Worm (Caenorhabditis elegans) whole organism, young adult: ENCODE measurements around the gene Y116F11B.17.

Experiments used
- B0019.2 ChIP-seq: fragments of 200-800 bp; sonication (Bioruptor generic); conservative IDR thresholded peaks from 2 replicates; pipeline ENCODE4 v1.3.6; 2022; ENCODE audit warnings: missing genetic modification reagents, missing genetic modification characterization, missing compliant biosample characterization
- C17E4.6 ChIP-seq: fragments of 200-800 bp; sonication (Bioruptor generic); IDR thresholded peaks from 2 replicates; pipeline ENCODE4 v1.3.6; 2022; ENCODE audit warnings: missing genetic modification reagents, missing genetic modification characterization, missing compliant biosample characterization
- F33H1.4 ChIP-seq: fragments of 200-800 bp; sonication (Bioruptor generic); IDR thresholded peaks from 2 replicates; pipeline ENCODE4 v1.3.6; 2022; ENCODE audit warnings: missing genetic modification reagents, missing genetic modification characterization, missing compliant biosample characterization
- F39B2.1 ChIP-seq: fragments of 200-800 bp; sonication (Bioruptor generic); IDR thresholded peaks from 2 replicates; pipeline ENCODE4 v1.3.6; 2022; ENCODE audit warnings: missing genetic modification reagents, missing genetic modification characterization, missing compliant biosample characterization
- F57C9.4 ChIP-seq: sonication (generic microtip); optimal IDR thresholded peaks from 2 replicates; lab custom pipeline; 2017; ENCODE audit warnings: mild to moderate bottlenecking, missing genetic modification characterization, missing compliant biosample characterization
- K12H6.12 ChIP-seq: fragments of 200-800 bp; sonication (Bioruptor generic); optimal IDR thresholded peaks from 2 replicates; lab custom pipeline; 2018; ENCODE audit warnings: mild to moderate bottlenecking, missing genetic modification characterization, missing compliant biosample characterization
- T26A5.8 ChIP-seq: sonication (generic microtip); optimal IDR thresholded peaks from 2 replicates; lab custom pipeline; 2016; ENCODE audit warnings: missing genetic modification characterization, missing compliant biosample characterization
- Y56A3A.18 ChIP-seq: fragments of 200-800 bp; sonication (Bioruptor generic); IDR thresholded peaks from 2 replicates; pipeline ENCODE4 v1.3.6; 2022; ENCODE audit warnings: missing genetic modification reagents, missing genetic modification characterization, missing compliant biosample characterization
- akir-1 ChIP-seq: fragments of 200-800 bp; sonication (Bioruptor generic); optimal IDR thresholded peaks from 2 replicates; lab custom pipeline; 2018; ENCODE audit warnings: mild to moderate bottlenecking, missing genetic modification characterization, moderate library complexity, missing compliant biosample characterization
- atf-7 ChIP-seq: sonication (generic microtip); optimal IDR thresholded peaks from 2 replicates; lab custom pipeline; 2017; ENCODE audit warnings: mild to moderate bottlenecking, missing genetic modification characterization, missing compliant biosample characterization
- attf-3 ChIP-seq: fragments of 200-800 bp; sonication (Bioruptor generic); conservative IDR thresholded peaks from 2 replicates; pipeline ENCODE4 v1.3.6; 2022; ENCODE audit warnings: missing genetic modification reagents, missing genetic modification characterization, missing compliant biosample characterization
- attf-6 ChIP-seq: fragments of 200-800 bp; sonication (Bioruptor generic); IDR thresholded peaks from 2 replicates; pipeline ENCODE4 v1.3.6; 2022; ENCODE audit warnings: missing genetic modification reagents, missing genetic modification characterization, missing compliant biosample characterization
- ceh-100 ChIP-seq: fragments of 200-800 bp; sonication (Bioruptor generic); IDR thresholded peaks from 2 replicates; pipeline ENCODE4 v1.3.6; 2022; ENCODE audit warnings: missing genetic modification reagents, missing genetic modification characterization, missing compliant biosample characterization
- ceh-58 ChIP-seq: fragments of 200-800 bp; sonication (Bioruptor generic); IDR thresholded peaks from 2 replicates; pipeline ENCODE4 v1.3.6; 2022; ENCODE audit warnings: missing genetic modification characterization, missing compliant biosample characterization
- chd-7 ChIP-seq: sonication (generic microtip); optimal IDR thresholded peaks from 2 replicates; lab custom pipeline; 2016; ENCODE audit warnings: mild to moderate bottlenecking, missing genetic modification characterization, moderate library complexity, missing compliant biosample characterization
- dox-1 ChIP-seq: fragments of 200-800 bp; sonication (Bioruptor generic); IDR thresholded peaks from 2 replicates; pipeline ENCODE4 v1.3.6; 2022; ENCODE audit warnings: missing genetic modification reagents, missing genetic modification characterization, missing compliant biosample characterization
- egrh-3 ChIP-seq: fragments of 200-800 bp; sonication (Bioruptor generic); IDR thresholded peaks from 2 replicates; pipeline ENCODE4 v1.3.6; 2022; ENCODE audit warnings: missing genetic modification reagents, missing genetic modification characterization, missing compliant biosample characterization
- ekl-4 ChIP-seq: fragments of 200-800 bp; sonication (Bioruptor generic); IDR thresholded peaks from 2 replicates; pipeline ENCODE4 v1.3.6; 2022; ENCODE audit warnings: missing genetic modification reagents, missing genetic modification characterization, missing compliant biosample characterization
- ets-4 ChIP-seq: fragments of 200-800 bp; sonication (Bioruptor generic); optimal IDR thresholded peaks from 2 replicates; lab custom pipeline; 2018; ENCODE audit warnings: mild to moderate bottlenecking, missing genetic modification characterization, missing compliant biosample characterization
- gei-17 ChIP-seq: fragments of 200-800 bp; sonication (Bioruptor generic); optimal IDR thresholded peaks from 2 replicates; lab custom pipeline; 2018; ENCODE audit warnings: mild to moderate bottlenecking, missing genetic modification characterization, missing compliant biosample characterization
- hlh-12 ChIP-seq: sonication (generic microtip); optimal IDR thresholded peaks from 2 replicates; lab custom pipeline; 2016; ENCODE audit warnings: missing genetic modification characterization, missing compliant biosample characterization
- hmg-20 ChIP-seq: fragments of 200-800 bp; sonication (Bioruptor generic); IDR thresholded peaks from 2 replicates; pipeline ENCODE4 v1.3.6; 2022; ENCODE audit warnings: missing genetic modification reagents, missing genetic modification characterization, missing compliant biosample characterization
- lsy-27 ChIP-seq: sonication (generic microtip); optimal IDR thresholded peaks from 2 replicates; lab custom pipeline; 2017; ENCODE audit warnings: missing genetic modification characterization, mild to moderate bottlenecking, missing compliant biosample characterization, antibody characterized with exemption, missing genotype, borderline replicate concordance; ENCODE audit not compliant: insufficient read depth
- madf-3 ChIP-seq: fragments of 200-800 bp; sonication (Bioruptor generic); IDR thresholded peaks from 2 replicates; pipeline ENCODE4 v1.3.6; 2022; ENCODE audit warnings: missing genetic modification reagents, missing genetic modification characterization, missing compliant biosample characterization
- mcd-1 ChIP-seq: fragments of 200-800 bp; sonication (Bioruptor generic); IDR thresholded peaks from 2 replicates; pipeline ENCODE4 v1.3.6; 2022; ENCODE audit warnings: missing genetic modification reagents, missing genetic modification characterization, missing compliant biosample characterization
- mel-28 ChIP-seq: sonication (generic microtip); optimal IDR thresholded peaks from 2 replicates; lab custom pipeline; 2016; ENCODE audit warnings: borderline replicate concordance, mild to moderate bottlenecking, missing genetic modification characterization, missing compliant biosample characterization
- mxl-1 ChIP-seq: sonication (generic microtip); optimal IDR thresholded peaks from 2 replicates; lab custom pipeline; 2016; ENCODE audit warnings: missing genetic modification characterization, missing compliant biosample characterization
- rcor-1 ChIP-seq: fragments of 200-800 bp; sonication (Bioruptor generic); IDR thresholded peaks from 2 replicates; pipeline ENCODE4 v1.3.6; 2022; ENCODE audit warnings: missing genetic modification reagents, missing genetic modification characterization, missing compliant biosample characterization
- rec-8 ChIP-seq, 2 experiments: sonication (generic microtip); optimal IDR thresholded peaks; 2 replicates each; lab custom pipeline; 2016; ENCODE audit warnings: mild to moderate bottlenecking in 2 of 2, missing genetic modification characterization in 2 of 2, missing genetic modification reagents in 2 of 2, missing genotype in 2 of 2, missing biosample characterization in 1 of 2, missing compliant biosample characterization in 1 of 2, moderate library complexity in 1 of 2
- repo-1 ChIP-seq: sonication (generic microtip); optimal IDR thresholded peaks from 2 replicates; lab custom pipeline; 2017; ENCODE audit warnings: mild to moderate bottlenecking, missing genetic modification characterization, missing compliant biosample characterization
- unc-62 ChIP-seq: fragments of 150-350 bp; optimal IDR thresholded peaks from 2 replicates; lab custom pipeline; 2014; ENCODE audit warnings: missing biosample characterization, missing genetic modification reagents, missing genetic modification characterization
- zfh-2 ChIP-seq: fragments of 200-800 bp; sonication (Bioruptor generic); conservative IDR thresholded peaks from 2 replicates; pipeline ENCODE4 v1.3.6; 2022; ENCODE audit warnings: missing genetic modification reagents, missing genetic modification characterization, missing compliant biosample characterization
- zim-3 ChIP-seq: sonication (generic microtip); optimal IDR thresholded peaks from 2 replicates; lab custom pipeline; 2017; ENCODE audit warnings: mild to moderate bottlenecking, missing genetic modification characterization, moderate library complexity, missing compliant biosample characterization
- ztf-6 ChIP-seq: fragments of 200-800 bp; sonication (Bioruptor generic); IDR thresholded peaks from 2 replicates; pipeline ENCODE4 v1.3.6; 2022; ENCODE audit warnings: missing genetic modification reagents, missing genetic modification characterization, missing compliant biosample characterization

Y116F11B.17 gene

ce11 chrV:19822093-19822492 is at the start of gene Y116F11B.17:
Gene Y116F11B.17, minus strand, starts transcription at chrV:19822193.
- TF ChIP-seq dox-1 (GFP tag; lab: Robert Waterston, UW) (no peak), T26A5.8 (tag; lab: Kevin White, UChicago) (no peak), B0019.2 (GFP tag; lab: Robert Waterston, UW) (no peak), rcor-1 (GFP tag; lab: Robert Waterston, UW) (no peak), mel-28 (tag; lab: Kevin White, UChicago) (no peak), K12H6.12 (tag; lab: Kevin White, UChicago) (no peak), zim-3 (tag; lab: Kevin White, UChicago) (no peak), hmg-20 (GFP tag; lab: Robert Waterston, UW) (no peak), atf-7 (tag; lab: Kevin White, UChicago) (no peak), ets-4 (GFP tag; lab: Kevin White, UChicago) (no peak), lsy-27 (tag; lab: Kevin White, UChicago) (no peak), mcd-1 (GFP tag; lab: Robert Waterston, UW) (no peak)

DNA sequence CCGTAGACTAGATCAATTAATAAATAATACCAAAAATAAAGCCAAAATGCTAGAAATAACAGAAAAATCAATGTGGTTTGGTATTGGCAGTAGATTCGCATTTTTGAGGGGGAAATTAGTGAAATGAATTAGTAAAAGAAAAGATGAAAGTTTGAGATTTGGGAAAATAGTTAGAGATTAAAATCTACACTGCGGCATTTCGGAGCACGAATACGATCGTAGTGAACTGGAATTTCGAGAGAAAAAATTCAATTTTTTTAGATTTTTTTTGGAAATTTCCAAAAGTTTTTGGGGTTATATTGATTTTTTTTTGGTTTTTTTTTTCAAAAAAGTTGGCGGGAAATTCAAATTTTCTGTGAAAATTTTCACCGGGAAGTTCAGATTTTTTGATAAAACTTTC is 45.9 kb upstream of the Y116F11B.17 start, which contains the start of gene Y116F11B.9:
Gene Y116F11B.9 (minus strand): TSS at position 101 of the 400 bp plus-strand sequence.
- TF ChIP-seq akir-1 (no peak), hlh-12 (tag; lab: Kevin White, UChicago) (no peak)

ce11 chrV:19860225-19860624 is 38.2 kb upstream of the Y116F11B.17 start:
- TF ChIP-seq C17E4.6 (GFP tag; lab: Robert Waterston, UW) (no peak), rec-8 (tag; optimal IDR thresholded peaks at IDR 0.05; lab: Kevin White, UChicago) (no peak), egrh-3 (GFP tag; lab: Robert Waterston, UW) (peak; percentile 81), ztf-6 (GFP tag; lab: Robert Waterston, UW) (no peak), chd-7 (tag; lab: Kevin White, UChicago) (no peak), dox-1 (GFP tag; lab: Robert Waterston, UW) (no peak), ceh-100 (GFP tag; lab: Robert Waterston, UW) (no peak)

DNA sequence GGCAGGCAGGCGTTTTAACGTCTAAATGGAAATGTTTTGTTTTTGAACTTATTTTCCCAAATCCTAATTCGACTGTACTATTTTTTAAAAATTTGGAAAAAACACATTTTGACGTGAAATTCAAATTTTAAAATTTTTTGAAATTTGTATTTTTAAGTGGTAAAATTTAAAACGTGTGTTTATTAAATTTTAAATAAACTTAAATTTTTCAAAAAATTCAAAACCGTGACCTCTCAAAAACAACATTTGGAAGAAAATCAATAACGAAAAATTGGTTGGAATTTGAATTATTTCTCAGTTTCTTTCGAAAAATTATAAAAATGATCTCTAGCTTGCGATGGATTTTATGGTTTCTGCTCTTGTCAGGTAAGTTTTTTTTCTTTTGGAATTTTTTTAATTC is 35.3 kb upstream of the Y116F11B.17 start, which contains the start of gene Y116F11B.8:
Gene Y116F11B.8 (plus strand): TSS at position 301 of the 400 bp plus-strand sequence.
- TF ChIP-seq attf-6 (GFP tag; lab: Robert Waterston, UW) (no peak), F39B2.1 (no peak), mxl-1 (no peak), madf-3 (GFP tag; lab: Robert Waterston, UW) (no peak), unc-62 (no peak), ekl-4 (GFP tag; lab: Robert Waterston, UW) (no peak), repo-1 (tag; lab: Kevin White, UChicago) (no peak), ceh-58 (no peak), gei-17 (GFP tag; lab: Kevin White, UChicago) (no peak), attf-3 (GFP tag; lab: Robert Waterston, UW) (no peak), F57C9.4 (tag; lab: Kevin White, UChicago) (no peak), chd-7 (tag; lab: Kevin White, UChicago) (no peak), F33H1.4 (GFP tag; lab: Robert Waterston, UW) (no peak)

DNA sequence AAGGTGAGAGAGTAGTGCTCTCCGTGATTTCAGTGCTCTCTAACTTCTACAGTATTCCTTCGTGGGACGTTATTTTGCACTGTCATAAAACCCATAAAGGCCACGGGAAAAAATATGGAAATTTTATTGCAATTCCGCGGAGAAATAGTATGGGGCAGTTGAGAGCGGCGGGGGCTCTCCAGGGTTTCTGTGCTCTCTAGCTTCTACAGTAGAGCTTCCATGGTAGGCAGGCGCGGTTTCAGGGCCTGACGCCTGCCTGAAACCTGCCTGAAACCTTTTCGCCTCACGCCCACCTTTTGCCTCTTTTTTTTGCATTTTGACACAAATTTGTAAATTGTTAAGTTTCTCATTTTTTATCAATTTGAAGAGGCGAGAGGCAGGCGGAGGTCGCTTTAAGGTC is 34.9 kb upstream of the Y116F11B.17 start:
- no peak for TF ChIP-seq Y56A3A.18 (GFP tag; lab: Robert Waterston, UW)
- TF ChIP-seq zfh-2 (GFP tag; lab: Robert Waterston, UW): peak; percentile 59; the same call in 1 of the 2 replicates
